Fruit fly (Drosophila melanogaster) whole organism, prepupa: Measurements from ENCODE around the gene GstD2.

Source experiments
- Blimp-1 ChIP-seq: fragments of 200-800 bp; sonication (Bioruptor generic); optimal IDR thresholded peaks from 3 replicates; lab custom pipeline; 2017; ENCODE audit warnings: missing biosample characterization, missing genetic modification characterization, mild to moderate bottlenecking, moderate library complexity, missing genetic modification reagents
- CG10631 ChIP-seq: fragments of 200-800 bp; sonication (Bioruptor generic); optimal IDR thresholded peaks from 2 replicates; lab custom pipeline; 2016; ENCODE audit warnings: missing biosample characterization, missing genetic modification characterization
- CG11294 ChIP-seq: fragments of 200-800 bp; sonication (Bioruptor generic); IDR thresholded peaks from 2 replicates; pipeline ENCODE4 v1.3.6; 2022; ENCODE audit warnings: missing biosample characterization, missing genetic modification characterization
- CG11762 ChIP-seq: fragments of 200-800 bp; sonication (Bioruptor generic); optimal IDR thresholded peaks from 3 replicates; lab custom pipeline; 2016; ENCODE audit warnings: missing biosample characterization, missing genetic modification characterization; ENCODE audit not compliant: insufficient read depth
- CG15336 ChIP-seq: fragments of 200-800 bp; sonication (Bioruptor generic); IDR thresholded peaks from 2 replicates; pipeline ENCODE4 v1.3.6; 2022; ENCODE audit warnings: missing biosample characterization, missing genetic modification characterization
- CG1621 ChIP-seq: fragments of 200-800 bp; sonication (Bioruptor generic); optimal IDR thresholded peaks from 3 replicates; lab custom pipeline; 2018; ENCODE audit warnings: missing biosample characterization, mild to moderate bottlenecking, missing genetic modification characterization
- CG16779 ChIP-seq: fragments of 200-800 bp; sonication (Bioruptor generic); optimal IDR thresholded peaks from 3 replicates; lab custom pipeline; 2017; ENCODE audit warnings: missing biosample characterization, mild to moderate bottlenecking, missing genetic modification characterization
- CG3032 ChIP-seq: fragments of 200-800 bp; optimal IDR thresholded peaks from 2 replicates; lab custom pipeline; 2019; ENCODE audit warnings: missing biosample characterization, mild to moderate bottlenecking, missing genetic modification characterization, moderate library complexity
- CG32006 ChIP-seq: fragments of 200-800 bp; sonication (Bioruptor generic); optimal IDR thresholded peaks from 3 replicates; lab custom pipeline; 2017; ENCODE audit warnings: missing biosample characterization, mild to moderate bottlenecking, missing genetic modification characterization
- CG34406 ChIP-seq: fragments of 200-800 bp; sonication (Bioruptor generic); optimal IDR thresholded peaks from 3 replicates; lab custom pipeline; 2016; ENCODE audit warnings: missing biosample characterization, missing genetic modification characterization
- CG4318 ChIP-seq: fragments of 200-800 bp; sonication (Bioruptor generic); optimal IDR thresholded peaks from 3 replicates; lab custom pipeline; 2017; ENCODE audit warnings: missing biosample characterization, mild to moderate bottlenecking, missing genetic modification characterization
- CG6163 ChIP-seq: fragments of 200-800 bp; sonication (Bioruptor generic); IDR thresholded peaks from 3 replicates; pipeline ENCODE4 v1.3.6; 2022; ENCODE audit warnings: missing biosample characterization, missing genetic modification characterization
- CG6808 ChIP-seq: fragments of 200-800 bp; sonication (Bioruptor generic); optimal IDR thresholded peaks from 3 replicates; lab custom pipeline; 2017; ENCODE audit warnings: missing biosample characterization, missing genetic modification characterization, mild to moderate bottlenecking, moderate library complexity, missing genetic modification reagents
- CG6854 ChIP-seq: fragments of 200-800 bp; sonication (Bioruptor generic); optimal IDR thresholded peaks from 2 replicates; lab custom pipeline; 2017; ENCODE audit warnings: missing biosample characterization, mild to moderate bottlenecking, missing genetic modification characterization
- CG7368 ChIP-seq: fragments of 200-800 bp; sonication (Bioruptor generic); optimal IDR thresholded peaks from 3 replicates; lab custom pipeline; 2016; ENCODE audit warnings: missing biosample characterization, missing genetic modification characterization
- CG8119 ChIP-seq: fragments of 200-800 bp; sonication (Bioruptor generic); IDR thresholded peaks from 3 replicates; pipeline ENCODE4 v1.3.6; 2022; ENCODE audit warnings: missing biosample characterization, missing genetic modification characterization
- CG8632 ChIP-seq: fragments of 200-800 bp; sonication (Bioruptor generic); optimal IDR thresholded peaks from 3 replicates; lab custom pipeline; 2016; ENCODE audit warnings: missing biosample characterization, missing genetic modification characterization
- CG9139 ChIP-seq: fragments of 200-800 bp; sonication (Bioruptor generic); optimal IDR thresholded peaks from 3 replicates; lab custom pipeline; 2017; ENCODE audit warnings: missing biosample characterization, mild to moderate bottlenecking, missing genetic modification characterization
- Eip93F ChIP-seq: fragments of 200-800 bp; sonication (Bioruptor generic); optimal IDR thresholded peaks from 2 replicates; lab custom pipeline; 2016; ENCODE audit warnings: missing biosample characterization, mild to moderate bottlenecking, missing genetic modification characterization
- Ets96B ChIP-seq: fragments of 200-800 bp; optimal IDR thresholded peaks from 2 replicates; lab custom pipeline; 2019; ENCODE audit warnings: missing biosample characterization, mild to moderate bottlenecking, missing genetic modification characterization, moderate library complexity
- Hr38 ChIP-seq: sonication (Bioruptor generic); optimal IDR thresholded peaks from 2 replicates; lab custom pipeline; 2016; ENCODE audit warnings: missing biosample characterization, missing genetic modification characterization
- Hr39 ChIP-seq: fragments of 200-800 bp; sonication (Bioruptor generic); optimal IDR thresholded peaks from 2 replicates; lab custom pipeline; 2016; ENCODE audit warnings: missing biosample characterization, missing genetic modification characterization
- Hr4 ChIP-seq: fragments of 200-800 bp; sonication (Bioruptor generic); optimal IDR thresholded peaks from 3 replicates; lab custom pipeline; 2016; ENCODE audit warnings: missing biosample characterization, missing genetic modification characterization
- Lpt ChIP-seq: fragments of 200-800 bp; sonication (Bioruptor generic); optimal IDR thresholded peaks from 3 replicates; lab custom pipeline; 2016; ENCODE audit warnings: missing biosample characterization, missing genetic modification characterization
- OdsH ChIP-seq: fragments of 200-800 bp; sonication (Bioruptor generic); optimal IDR thresholded peaks from 3 replicates; lab custom pipeline; 2016; ENCODE audit warnings: missing biosample characterization, missing genetic modification characterization
- Smox ChIP-seq: fragments of 200-800 bp; sonication (Bioruptor generic); optimal IDR thresholded peaks from 3 replicates; lab custom pipeline; 2016; ENCODE audit warnings: missing biosample characterization, missing genetic modification characterization
- Sox102F ChIP-seq: fragments of 200-800 bp; sonication (Bioruptor generic); optimal IDR thresholded peaks from 2 replicates; lab custom pipeline; 2016; ENCODE audit warnings: missing biosample characterization, mild to moderate bottlenecking, missing genetic modification characterization
- Sox14 ChIP-seq: fragments of 200-800 bp; sonication (Bioruptor generic); optimal IDR thresholded peaks from 3 replicates; lab custom pipeline; 2016; ENCODE audit warnings: missing biosample characterization, missing genetic modification characterization
- Sox15 ChIP-seq: fragments of 200-800 bp; sonication (Bioruptor generic); optimal IDR thresholded peaks from 3 replicates; lab custom pipeline; 2016; ENCODE audit warnings: missing biosample characterization, missing genetic modification characterization
- achi ChIP-seq: fragments of 200-800 bp; sonication (Bioruptor generic); optimal IDR thresholded peaks from 3 replicates; lab custom pipeline; 2016; ENCODE audit warnings: missing biosample characterization, missing genetic modification characterization
- acj6 ChIP-seq: fragments of 200-800 bp; sonication (Bioruptor generic); optimal IDR thresholded peaks from 3 replicates; lab custom pipeline; 2016; ENCODE audit warnings: missing biosample characterization, missing genetic modification characterization
- cyc ChIP-seq: fragments of 200-800 bp; sonication (Bioruptor generic); optimal IDR thresholded peaks from 3 replicates; lab custom pipeline; 2016; ENCODE audit warnings: missing biosample characterization, missing genetic modification characterization
- dsx ChIP-seq: fragments of 200-800 bp; optimal IDR thresholded peaks from 3 replicates; lab custom pipeline; 2019; ENCODE audit warnings: missing biosample characterization, mild to moderate bottlenecking, missing genetic modification characterization, moderate library complexity; ENCODE audit not compliant: poor library complexity, severe bottlenecking
- eg ChIP-seq: fragments of 200-800 bp; sonication (Bioruptor generic); IDR thresholded peaks from 3 replicates; pipeline ENCODE4 v1.3.6; 2022; ENCODE audit warnings: missing biosample characterization, missing genetic modification characterization
- esn ChIP-seq: fragments of 200-800 bp; sonication (Bioruptor generic); optimal IDR thresholded peaks from 2 replicates; lab custom pipeline; 2016; ENCODE audit warnings: missing biosample characterization, mild to moderate bottlenecking, missing genetic modification characterization, moderate library complexity
- fd59A ChIP-seq: fragments of 200-800 bp; sonication (Bioruptor generic); optimal IDR thresholded peaks from 2 replicates; lab custom pipeline; 2017; ENCODE audit warnings: missing biosample characterization, mild to moderate bottlenecking, missing genetic modification characterization, missing genetic modification reagents
- fd85E ChIP-seq: fragments of 200-800 bp; sonication (Bioruptor generic); optimal IDR thresholded peaks from 3 replicates; lab custom pipeline; 2016; ENCODE audit warnings: missing biosample characterization, missing genetic modification characterization
- fkh ChIP-seq: fragments of 200-800 bp; sonication (Bioruptor generic); optimal IDR thresholded peaks from 3 replicates; lab custom pipeline; 2017; ENCODE audit warnings: missing biosample characterization, mild to moderate bottlenecking, missing genetic modification characterization, moderate library complexity
- lz ChIP-seq: fragments of 200-800 bp; sonication (Bioruptor generic); optimal IDR thresholded peaks from 3 replicates; lab custom pipeline; 2016; ENCODE audit warnings: missing biosample characterization, missing genetic modification characterization
- pdm3 ChIP-seq: fragments of 200-800 bp; sonication (Bioruptor generic); optimal IDR thresholded peaks from 3 replicates; lab custom pipeline; 2016; ENCODE audit warnings: missing biosample characterization, missing genetic modification characterization
- salr ChIP-seq, 2 experiments: fragments of 200-800 bp; sonication (Bioruptor generic); optimal IDR thresholded peaks; 3 replicates each; lab custom pipeline; 2016 to 2018; ENCODE audit warnings: missing biosample characterization in 2 of 2, missing genetic modification characterization in 2 of 2, mild to moderate bottlenecking in 1 of 2
- spab ChIP-seq: fragments of 200-800 bp; sonication (Bioruptor generic); optimal IDR thresholded peaks from 2 replicates; lab custom pipeline; 2017; ENCODE audit warnings: missing biosample characterization, mild to moderate bottlenecking, missing genetic modification characterization, missing genetic modification reagents
- ss ChIP-seq, 2 experiments: fragments of 200-800 bp; sonication (Bioruptor generic); optimal IDR thresholded peaks; 2 replicates in 1 of 2; 3 replicates in 1 of 2; lab custom pipeline; 2017 to 2018; ENCODE audit warnings: mild to moderate bottlenecking in 2 of 2, missing biosample characterization in 2 of 2, missing genetic modification characterization in 2 of 2, moderate library complexity in 1 of 2
- topi ChIP-seq: fragments of 200-800 bp; sonication (Bioruptor generic); optimal IDR thresholded peaks from 3 replicates; lab custom pipeline; 2016; ENCODE audit warnings: missing biosample characterization, missing genetic modification characterization
- vri ChIP-seq: fragments of 200-800 bp; sonication (Bioruptor generic); optimal IDR thresholded peaks from 3 replicates; lab custom pipeline; 2016; ENCODE audit warnings: missing biosample characterization, mild to moderate bottlenecking, missing genetic modification characterization

The GstD2 gene

DNA sequence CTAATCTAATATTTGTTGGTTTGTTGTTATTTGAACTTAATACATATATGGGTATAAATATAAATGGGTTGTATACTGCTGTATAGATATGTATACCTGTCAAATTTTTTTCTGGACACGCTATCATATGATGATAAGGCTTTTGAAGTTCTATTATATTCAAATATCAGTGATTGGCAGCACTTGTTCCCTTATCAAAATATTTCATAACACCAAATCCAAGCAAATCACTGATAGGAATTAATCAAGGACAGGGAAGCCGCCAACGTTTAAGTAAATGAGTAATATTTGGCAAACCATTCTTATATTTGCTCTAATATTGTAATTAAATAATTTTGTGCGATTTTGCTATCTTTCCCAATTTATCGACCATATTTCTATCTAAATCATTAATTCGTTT, 7.5 kb downstream of the GstD2 start:
- TF ChIP-seq salr (GFP tag; optimal IDR thresholded peaks at IDR 0.05; lab: Kevin White, UChicago) = no peak
- TF ChIP-seq vri = peak; percentile 84

DNA sequence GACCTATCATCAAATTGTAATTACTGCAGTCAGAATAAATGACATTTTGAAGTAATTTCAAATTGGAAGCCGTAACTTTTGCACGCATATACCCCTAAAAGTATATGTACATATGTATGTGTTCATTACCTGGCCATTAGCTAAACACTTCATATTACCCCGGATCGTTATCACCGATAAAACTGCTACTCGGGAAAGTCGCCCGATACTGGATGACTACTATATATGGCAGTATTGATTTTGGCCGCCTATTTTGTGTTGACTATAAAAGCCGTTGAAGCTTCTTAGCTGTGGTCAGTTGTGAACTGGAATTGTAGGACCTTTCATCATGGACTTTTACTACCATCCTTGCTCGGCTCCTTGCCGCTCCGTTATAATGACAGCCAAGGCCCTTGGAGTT, 7.9 kb downstream of the GstD2 start, which contains the start of gene GstD8:
TSS of gene GstD8 (plus strand) at position 301 of the 400 bp plus-strand sequence.
- TF ChIP-seq CG10631 (GFP tag; lab: Kevin White, UChicago) (no peak), CG16779 (tag; lab: Kevin White, UChicago) (no peak), Sox102F (GFP tag; lab: Kevin White, UChicago) (no peak), esn (GFP tag; lab: Kevin White, UChicago) (no peak), salr (GFP tag; optimal IDR thresholded peaks at IDR 0.05; lab: Kevin White, UChicago) (no peak), CG7368 (GFP tag; lab: Kevin White, UChicago) (no peak), CG3032 (no peak)

DNA sequence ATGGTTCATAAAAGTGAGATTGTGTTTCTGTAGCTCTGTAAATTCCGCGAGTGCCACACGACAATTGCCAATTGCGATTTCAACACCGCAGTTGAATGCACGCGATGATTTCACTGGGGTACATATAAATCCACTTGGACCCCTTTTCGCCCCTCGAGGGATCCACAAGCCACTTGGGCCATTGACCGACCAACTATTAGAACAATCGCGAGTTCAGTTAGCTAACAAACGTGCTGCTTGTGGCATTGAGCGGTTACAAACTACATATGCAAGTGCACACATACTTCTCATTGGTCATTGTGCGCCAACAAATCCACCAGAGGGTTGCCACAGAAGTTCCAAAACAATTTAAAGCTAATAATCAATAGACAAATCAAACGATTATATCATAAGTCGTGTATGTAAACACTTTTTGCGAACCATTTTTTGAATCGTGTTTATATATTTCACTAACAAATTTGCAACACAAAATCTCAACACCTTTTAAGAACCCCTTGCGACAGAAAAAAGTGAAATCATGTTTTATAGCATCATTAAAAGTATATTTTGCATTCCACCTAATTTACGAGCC, 9.4 kb downstream of the GstD2 start:
- no peak for TF ChIP-seq acj6 (GFP tag; lab: Kevin White, UChicago)
- no peak for TF ChIP-seq Sox15 (GFP tag; lab: Kevin White, UChicago)
- TF ChIP-seq fd85E (GFP tag; lab: Kevin White, UChicago) = no peak
- TF ChIP-seq CG8119 (GFP tag; lab: Robert Waterston, UW) = peak; percentile 66
- no peak for TF ChIP-seq CG34406 (GFP tag; lab: Kevin White, UChicago)
- TF ChIP-seq vri = no peak
- no peak for TF ChIP-seq Blimp-1 (GFP tag; lab: Kevin White, UChicago)
- TF ChIP-seq eg = peak; percentile 54
- TF ChIP-seq CG1621 (tag; lab: Kevin White, UChicago) = no peak
- no peak for TF ChIP-seq fkh (GFP tag; lab: Kevin White, UChicago)
- TF ChIP-seq CG8632 (GFP tag; lab: Kevin White, UChicago) = no peak
- TF ChIP-seq CG7368 (GFP tag; lab: Kevin White, UChicago) = no peak
- TF ChIP-seq CG6163 = peak; percentile 77
- no peak for TF ChIP-seq Sox102F (GFP tag; lab: Kevin White, UChicago)
- peak; percentile 0 for TF ChIP-seq Sox14 (GFP tag; lab: Kevin White, UChicago)
- TF ChIP-seq Hr38 = no peak
- no peak for TF ChIP-seq Smox (GFP tag; lab: Kevin White, UChicago)
- peak; percentile 27 for TF ChIP-seq achi
- no peak for TF ChIP-seq salr (GFP tag; optimal IDR thresholded peaks at IDR 0.05; lab: Kevin White, UChicago)
- no peak for TF ChIP-seq topi (GFP tag; lab: Kevin White, UChicago)
- no peak for TF ChIP-seq Hr39 (GFP tag; lab: Kevin White, UChicago)
- TF ChIP-seq Eip93F (GFP tag; lab: Kevin White, UChicago) = no peak
- no peak for TF ChIP-seq CG16779 (tag; lab: Kevin White, UChicago)
- TF ChIP-seq dsx = no peak
- no peak for TF ChIP-seq ss (GFP tag; optimal IDR thresholded peaks at IDR 0.05; lab: Kevin White, UChicago)
- TF ChIP-seq spab (GFP tag; lab: Kevin White, UChicago) = no peak
- TF ChIP-seq CG10631 (GFP tag; lab: Kevin White, UChicago) = no peak
- no peak for TF ChIP-seq Ets96B (tag; lab: Kevin White, UChicago)
- no peak for TF ChIP-seq esn (GFP tag; lab: Kevin White, UChicago)
- TF ChIP-seq CG4318 (GFP tag; lab: Kevin White, UChicago) = peak; percentile 54
- peak; percentile 54 for TF ChIP-seq Hr4
- TF ChIP-seq pdm3 (GFP tag; lab: Kevin White, UChicago) = peak; percentile 34
- TF ChIP-seq fd59A (GFP tag; lab: Kevin White, UChicago) = no peak
- no peak for TF ChIP-seq CG6808 (GFP tag; lab: Kevin White, UChicago)
- no peak for TF ChIP-seq CG3032
- TF ChIP-seq CG15336 = peak; percentile 74
- no peak for TF ChIP-seq CG11762 (GFP tag; lab: Kevin White, UChicago)
- TF ChIP-seq cyc (GFP tag; lab: Kevin White, UChicago) = no peak
- TF ChIP-seq Lpt (GFP tag; lab: Kevin White, UChicago) = peak; percentile 45
- TF ChIP-seq lz (GFP tag; lab: Kevin White, UChicago) = no peak
- no peak for TF ChIP-seq CG9139 (GFP tag; lab: Kevin White, UChicago)
- TF ChIP-seq CG6854 (GFP tag; lab: Kevin White, UChicago) = no peak
- peak; percentile 78 for TF ChIP-seq CG32006
- TF ChIP-seq OdsH (GFP tag; lab: Kevin White, UChicago) = no peak
- peak; percentile 31; the same call in 1 of the 2 replicates for TF ChIP-seq CG11294 (GFP tag; lab: Robert Waterston, UW)
